Worm (Caenorhabditis elegans): Measurements from ENCODE around the gene B0432.7.

- TF ChIP-seq nhr-67 (tag; optimal IDR thresholded peaks at IDR 0.05): no peak
- no peak for TF ChIP-seq unc-39 (tag; optimal IDR thresholded peaks at IDR 0.05)
- no peak for TF ChIP-seq nhr-12 (tag; optimal IDR thresholded peaks at IDR 0.05)
- TF ChIP-seq pha-4 (tag; optimal IDR thresholded peaks at IDR 0.05): no peak
- no peak for TF ChIP-seq nhr-237 (tag; optimal IDR thresholded peaks at IDR 0.05)
- TF ChIP-seq ZK546.5 (tag; optimal IDR thresholded peaks at IDR 0.05): no peak
- TF ChIP-seq snpc-4 (tag; optimal IDR thresholded peaks at IDR 0.05): no peak
- TF ChIP-seq ama-1 (optimal IDR thresholded peaks at IDR 0.05): no peak
- TF ChIP-seq nhr-28 (tag; optimal IDR thresholded peaks at IDR 0.05): no peak
- no peak for TF ChIP-seq zag-1 (tag; optimal IDR thresholded peaks at IDR 0.05)
- TF ChIP-seq fkh-10 (GFP tag; optimal IDR thresholded peaks at IDR 0.05): no peak
- no peak for TF ChIP-seq ztf-4 (tag; optimal IDR thresholded peaks at IDR 0.05)
These were observed 39.8 kb upstream of the B0432.7 start for ce11 chrII:313540-313939.
